Fruit fly (Drosophila melanogaster) whole organism, embryonic: ENCODE results near the gene CG45045.
A peak's percentile ranks its signal among the peaks of the same experiment; 100 is the strongest.

Experiments
- ATbp ChIP-seq: fragments of 200-800 bp; sonication (Bioruptor generic); optimal IDR thresholded peaks from 2 replicates; lab custom pipeline; 2017; ENCODE audit warnings: missing biosample characterization, mild to moderate bottlenecking, missing genetic modification characterization, missing genetic modification reagents
- CG12155 ChIP-seq: fragments of 200-800 bp; sonication (Bioruptor generic); optimal IDR thresholded peaks from 3 replicates; lab custom pipeline; 2016; ENCODE audit warnings: missing biosample characterization, missing genetic modification characterization
- CG13123 ChIP-seq: fragments of 200-800 bp; sonication (Bioruptor generic); optimal IDR thresholded peaks from 2 replicates; lab custom pipeline; 2016; ENCODE audit warnings: missing biosample characterization, missing genetic modification characterization
- CG13894 ChIP-seq: fragments of 200-800 bp; sonication (Bioruptor generic); optimal IDR thresholded peaks from 3 replicates; lab custom pipeline; 2018; ENCODE audit warnings: missing biosample characterization, mild to moderate bottlenecking, missing genetic modification characterization, moderate library complexity
- CG15601 ChIP-seq: fragments of 200-800 bp; sonication (Bioruptor generic); optimal IDR thresholded peaks from 3 replicates; lab custom pipeline; 2019; ENCODE audit warnings: missing biosample characterization, mild to moderate bottlenecking, missing genetic modification characterization, moderate library complexity
- CG1603 ChIP-seq: fragments of 200-800 bp; sonication (Bioruptor generic); optimal IDR thresholded peaks from 2 replicates; lab custom pipeline; 2019; ENCODE audit warnings: missing biosample characterization, mild to moderate bottlenecking, missing genetic modification characterization, moderate library complexity
- CG16779 ChIP-seq: fragments of 200-800 bp; sonication (Bioruptor generic); IDR thresholded peaks from 2 replicates; pipeline ENCODE4 v1.3.6; 2022; ENCODE audit warnings: missing biosample characterization, missing genetic modification characterization
- CG16815 ChIP-seq: fragments of 200-800 bp; sonication (Bioruptor generic); optimal IDR thresholded peaks from 3 replicates; lab custom pipeline; 2017; ENCODE audit warnings: missing biosample characterization, mild to moderate bottlenecking, missing genetic modification characterization
- CG17912 ChIP-seq: fragments of 200-800 bp; sonication (Bioruptor generic); optimal IDR thresholded peaks from 2 replicates; lab custom pipeline; 2018; ENCODE audit warnings: missing biosample characterization, mild to moderate bottlenecking, missing genetic modification characterization
- CG1792 ChIP-seq: fragments of 200-800 bp; sonication (Bioruptor generic); optimal IDR thresholded peaks from 2 replicates; lab custom pipeline; 2016; ENCODE audit warnings: missing biosample characterization, missing genetic modification characterization
- CG18599 ChIP-seq: fragments of 200-800 bp; sonication (Bioruptor generic); optimal IDR thresholded peaks from 3 replicates; lab custom pipeline; 2017; ENCODE audit warnings: missing biosample characterization, missing genetic modification characterization, mild to moderate bottlenecking, moderate library complexity, missing genetic modification reagents
- CG2116 ChIP-seq: fragments of 200-800 bp; sonication (Bioruptor generic); optimal IDR thresholded peaks from 3 replicates; lab custom pipeline; 2018; ENCODE audit warnings: missing biosample characterization, mild to moderate bottlenecking, missing genetic modification characterization
- CG2199 ChIP-seq: fragments of 200-800 bp; sonication (Bioruptor generic); IDR thresholded peaks from 3 replicates; pipeline ENCODE4 v1.3.6; 2022; ENCODE audit warnings: missing biosample characterization, missing genetic modification characterization
- CG30431 ChIP-seq: fragments of 200-800 bp; sonication (Bioruptor generic); optimal IDR thresholded peaks from 2 replicates; lab custom pipeline; 2017; ENCODE audit warnings: missing biosample characterization, missing genetic modification characterization
- CG31365 ChIP-seq: fragments of 200-800 bp; sonication (Bioruptor generic); optimal IDR thresholded peaks from 2 replicates; lab custom pipeline; 2018; ENCODE audit warnings: missing biosample characterization, mild to moderate bottlenecking, missing genetic modification characterization
- CG31388 ChIP-seq: fragments of 200-800 bp; sonication (Bioruptor generic); optimal IDR thresholded peaks from 2 replicates; lab custom pipeline; 2016; ENCODE audit warnings: missing biosample characterization, missing genetic modification characterization
- CG32767 ChIP-seq: fragments of 200-800 bp; sonication (Bioruptor generic); IDR thresholded peaks from 2 replicates; pipeline ENCODE4 v1.3.6; 2022; ENCODE audit warnings: missing biosample characterization, missing genetic modification characterization
- CG4282 ChIP-seq: fragments of 200-800 bp; sonication (Bioruptor generic); optimal IDR thresholded peaks from 2 replicates; lab custom pipeline; 2016; ENCODE audit warnings: missing biosample characterization, missing genetic modification characterization
- CG4730 ChIP-seq: fragments of 200-800 bp; sonication (Bioruptor generic); IDR thresholded peaks from 2 replicates; pipeline ENCODE4 v1.3.6; 2022; ENCODE audit warnings: missing biosample characterization, missing genetic modification characterization
- CG4820 ChIP-seq: fragments of 200-800 bp; sonication (Bioruptor generic); optimal IDR thresholded peaks from 3 replicates; lab custom pipeline; 2016; ENCODE audit warnings: missing biosample characterization, missing genetic modification characterization
- CG6689 ChIP-seq: fragments of 200-800 bp; sonication (Bioruptor generic); IDR thresholded peaks from 2 replicates; pipeline ENCODE4 v1.3.6; 2022; ENCODE audit warnings: missing biosample characterization, missing genetic modification characterization
- CG6791 ChIP-seq: fragments of 200-800 bp; sonication (Bioruptor generic); IDR thresholded peaks from 3 replicates; pipeline ENCODE4 v1.3.6; 2022; ENCODE audit warnings: missing biosample characterization, missing genetic modification characterization; ENCODE audit not compliant: partially characterized antibody
- CTCF ChIP-seq: fragments of 200-800 bp; sonication (Bioruptor generic); optimal IDR thresholded peaks from 2 replicates; lab custom pipeline; 2017; ENCODE audit warnings: missing biosample characterization, mild to moderate bottlenecking, missing genetic modification characterization, moderate library complexity
- Camta ChIP-seq: fragments of 200-800 bp; sonication (Bioruptor generic); optimal IDR thresholded peaks from 2 replicates; lab custom pipeline; 2016; ENCODE audit warnings: missing biosample characterization, missing genetic modification characterization
- CkIIα-i1 ChIP-seq: fragments of 200-800 bp; sonication (Bioruptor generic); IDR thresholded peaks from 2 replicates; pipeline ENCODE4 v1.3.6; 2022; ENCODE audit warnings: missing biosample characterization, missing genetic modification characterization
- D19B ChIP-seq: fragments of 200-800 bp; sonication (Bioruptor generic); optimal IDR thresholded peaks from 2 replicates; lab custom pipeline; 2017; ENCODE audit warnings: missing biosample characterization, mild to moderate bottlenecking, missing genetic modification characterization
- Dll ChIP-seq: fragments of 200-800 bp; sonication (Bioruptor generic); IDR thresholded peaks from 4 replicates; pipeline ENCODE4 v1.3.6; 2022; ENCODE audit warnings: missing biosample characterization, missing genetic modification characterization; ENCODE audit not compliant: partially characterized antibody
- Jarid2 ChIP-seq: fragments of 200-800 bp; sonication (Bioruptor generic); optimal IDR thresholded peaks from 3 replicates; lab custom pipeline; 2017; ENCODE audit warnings: mild to moderate bottlenecking, missing biosample characterization, missing genetic modification reagents, missing genetic modification characterization
- MTF-1 ChIP-seq: fragments of 200-800 bp; sonication (Bioruptor generic); optimal IDR thresholded peaks from 2 replicates; lab custom pipeline; 2018; ENCODE audit warnings: missing biosample characterization, mild to moderate bottlenecking, missing genetic modification characterization, borderline replicate concordance
- Optix ChIP-seq: fragments of 200-800 bp; sonication (Bioruptor generic); IDR thresholded peaks from 3 replicates; pipeline ENCODE4 v1.3.6; 2022; ENCODE audit warnings: missing biosample characterization, missing genetic modification characterization
- Spps ChIP-seq: fragments of 200-800 bp; sonication (Bioruptor generic); optimal IDR thresholded peaks from 2 replicates; lab custom pipeline; 2018; ENCODE audit warnings: missing biosample characterization, mild to moderate bottlenecking, missing genetic modification characterization
- ase ChIP-seq: fragments of 200-800 bp; sonication (Bioruptor generic); IDR thresholded peaks from 3 replicates; pipeline ENCODE4 v1.3.6; 2022; ENCODE audit warnings: missing biosample characterization, missing genetic modification characterization
- cad ChIP-seq: fragments of >200 bp; optimal IDR thresholded peaks from 2 replicates; lab custom pipeline; 2017; ENCODE audit warnings: missing biosample characterization, missing genetic modification characterization
- cg ChIP-seq: fragments of 200-800 bp; sonication (Bioruptor generic); optimal IDR thresholded peaks from 3 replicates; lab custom pipeline; 2019; ENCODE audit warnings: missing biosample characterization, mild to moderate bottlenecking, missing genetic modification characterization, moderate library complexity
- da ChIP-seq: fragments of 200-800 bp; sonication (Bioruptor generic); optimal IDR thresholded peaks from 2 replicates; lab custom pipeline; 2016; ENCODE audit warnings: missing biosample characterization, missing genetic modification characterization
- dimm ChIP-seq: fragments of 200-800 bp; sonication (Bioruptor generic); IDR thresholded peaks from 2 replicates; pipeline ENCODE4 v1.3.6; 2022; ENCODE audit warnings: missing biosample characterization, missing genetic modification characterization
- disco-r ChIP-seq: fragments of 200-800 bp; sonication (Bioruptor generic); optimal IDR thresholded peaks from 2 replicates; lab custom pipeline; 2016; ENCODE audit warnings: missing biosample characterization, missing genetic modification characterization
- dpn ChIP-seq, 2 experiments: fragments of 200-800 bp; sonication (Bioruptor generic); optimal IDR thresholded peaks; 3 replicates each; lab custom pipeline; 2016; ENCODE audit warnings: missing biosample characterization in 2 of 2, missing genetic modification characterization in 2 of 2
- fd96Cb ChIP-seq: fragments of 200-800 bp; sonication (Bioruptor generic); optimal IDR thresholded peaks from 2 replicates; lab custom pipeline; 2018; ENCODE audit warnings: missing biosample characterization, mild to moderate bottlenecking, missing genetic modification characterization, moderate library complexity
- gfzf ChIP-seq: fragments of 200-800 bp; sonication (Bioruptor generic); optimal IDR thresholded peaks from 2 replicates; lab custom pipeline; 2016; ENCODE audit warnings: missing biosample characterization, mild to moderate bottlenecking, missing genetic modification characterization, moderate library complexity
- h ChIP-seq: fragments of >200 bp; optimal IDR thresholded peaks from 2 replicates; lab custom pipeline; 2017
- inv ChIP-seq: fragments of 200-800 bp; sonication (Bioruptor generic); IDR thresholded peaks from 2 replicates; pipeline ENCODE4 v1.3.6; 2022; ENCODE audit warnings: missing biosample characterization, missing genetic modification characterization; ENCODE audit not compliant: partially characterized antibody
- kni ChIP-seq: fragments of 200-800 bp; sonication (Bioruptor generic); optimal IDR thresholded peaks from 3 replicates; lab custom pipeline; 2017; ENCODE audit warnings: mild to moderate bottlenecking, missing biosample characterization, missing genetic modification reagents, missing genetic modification characterization
- luna ChIP-seq: fragments of 200-800 bp; sonication (Bioruptor generic); optimal IDR thresholded peaks from 2 replicates; lab custom pipeline; 2016; ENCODE audit warnings: missing biosample characterization, missing genetic modification characterization
- salm ChIP-seq: fragments of 200-800 bp; sonication (Bioruptor generic); optimal IDR thresholded peaks from 2 replicates; lab custom pipeline; 2018; ENCODE audit warnings: missing biosample characterization, mild to moderate bottlenecking, missing genetic modification characterization
- sens ChIP-seq: fragments of 200-800 bp; sonication (Bioruptor generic); peaks from one replicate; lab custom pipeline; 2016; ENCODE audit warnings: missing biosample characterization, missing genetic modification characterization
- seq ChIP-seq: fragments of 200-800 bp; sonication (Bioruptor generic); IDR thresholded peaks from 2 replicates; pipeline ENCODE4 v1.3.6; 2022; ENCODE audit warnings: missing biosample characterization, missing genetic modification characterization
- sim ChIP-seq: fragments of 200-800 bp; sonication (Bioruptor generic); IDR thresholded peaks from 2 replicates; pipeline ENCODE4 v1.3.6; 2022; ENCODE audit warnings: missing biosample characterization, missing genetic modification characterization
- sima ChIP-seq: fragments of 200-800 bp; sonication (Bioruptor generic); optimal IDR thresholded peaks from 2 replicates; lab custom pipeline; 2016; ENCODE audit warnings: missing biosample characterization, missing genetic modification characterization
- ttk ChIP-seq: fragments of 200-800 bp; sonication (Bioruptor generic); IDR thresholded peaks from 2 replicates; pipeline ENCODE4 v2.1.2; 2022; ENCODE audit warnings: missing biosample characterization, missing genetic modification characterization
- unc-4 ChIP-seq: fragments of 200-800 bp; sonication (Bioruptor generic); IDR thresholded peaks from 2 replicates; pipeline ENCODE4 v1.3.6; 2022; ENCODE audit warnings: missing biosample characterization, missing genetic modification characterization; ENCODE audit not compliant: partially characterized antibody
- unpg ChIP-seq: fragments of 200-800 bp; sonication (Bioruptor generic); optimal IDR thresholded peaks from 3 replicates; lab custom pipeline; 2018; ENCODE audit warnings: missing biosample characterization, mild to moderate bottlenecking, missing genetic modification characterization, moderate library complexity
- wek ChIP-seq: fragments of 200-800 bp; sonication (Bioruptor generic); optimal IDR thresholded peaks from 3 replicates; lab custom pipeline; 2018; ENCODE audit warnings: missing biosample characterization, mild to moderate bottlenecking, missing genetic modification characterization, moderate library complexity

Gene CG45045

DNA sequence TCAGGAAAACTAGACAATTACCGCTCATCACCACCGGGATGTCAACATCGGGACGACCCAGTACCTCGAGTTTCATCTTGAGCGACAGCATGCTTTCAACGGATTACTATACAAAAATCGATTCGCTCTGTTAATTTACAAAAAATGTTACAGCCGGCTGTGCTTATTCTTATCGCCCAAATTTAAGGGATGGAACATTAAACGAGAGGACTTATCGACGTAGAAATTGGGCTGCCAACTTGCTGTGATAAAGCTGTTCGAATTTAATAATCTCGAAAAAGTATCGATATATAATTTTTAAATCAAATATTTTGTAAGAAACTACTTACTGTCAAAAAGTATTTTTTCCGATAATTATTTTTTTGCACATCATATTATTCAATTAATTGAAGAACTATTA is 19.5 kb downstream of the CG45045 start, which contains the start of gene CG31249 (continued):
- TF ChIP-seq ATbp (GFP tag; lab: Kevin White, UChicago) = no peak
- TF ChIP-seq da (GFP tag; lab: Kevin White, UChicago) = no peak
- no peak for TF ChIP-seq CG16779 (GFP tag; lab: Robert Waterston, UW)
- no peak for TF ChIP-seq CG4282
- TF ChIP-seq CG4730 (GFP tag; lab: Robert Waterston, UW) = no peak
- no peak for TF ChIP-seq CkIIα-i1 (GFP tag; lab: Robert Waterston, UW)
- no peak for TF ChIP-seq CG31388 (GFP tag; lab: Kevin White, UChicago)
- no peak for TF ChIP-seq cg (GFP tag; lab: Kevin White, UChicago)
- no peak for TF ChIP-seq salm (tag; lab: Kevin White, UChicago)
- peak; percentile 18 for TF ChIP-seq gfzf
- TF ChIP-seq fd96Cb (tag; lab: Kevin White, UChicago) = no peak
- no peak for TF ChIP-seq disco-r (GFP tag; lab: Kevin White, UChicago)
- no peak for TF ChIP-seq ttk
- no peak for TF ChIP-seq sim (GFP tag; lab: Robert Waterston, UW)
- TF ChIP-seq inv (GFP tag; lab: Robert Waterston, UW) = peak; percentile 34; the same call in 1 of the 2 replicates
- no peak for TF ChIP-seq CG2199 (GFP tag; lab: Robert Waterston, UW)
- no peak for TF ChIP-seq CG13123
- no peak for TF ChIP-seq CG17912 (GFP tag; lab: Kevin White, UChicago)
- TF ChIP-seq unpg (GFP tag; lab: Kevin White, UChicago) = no peak
- TF ChIP-seq cad = no peak
- TF ChIP-seq Camta (GFP tag; lab: Kevin White, UChicago) = no peak
- TF ChIP-seq CG2116 = peak; percentile 43
- TF ChIP-seq sima (GFP tag; lab: Kevin White, UChicago) = no peak
- TF ChIP-seq Dll = peak; percentile 86
- peak in 1 of 2 experiments; percentile 37 for TF ChIP-seq dpn (GFP tag; optimal IDR thresholded peaks at IDR 0.05; lab: Kevin White, UChicago)
- TF ChIP-seq Spps (tag; lab: Kevin White, UChicago) = no peak
- TF ChIP-seq CG30431 (GFP tag; lab: Kevin White, UChicago) = no peak
- no peak for TF ChIP-seq seq (GFP tag; lab: Robert Waterston, UW)
- TF ChIP-seq CG1603 (tag; lab: Kevin White, UChicago) = no peak
- TF ChIP-seq dimm (GFP tag; lab: Robert Waterston, UW) = no peak
- TF ChIP-seq CG13894 = no peak
- TF ChIP-seq MTF-1 = no peak
- TF ChIP-seq wek (GFP tag; lab: Kevin White, UChicago) = no peak
- TF ChIP-seq CTCF (GFP tag; lab: Kevin White, UChicago) = no peak
- no peak for TF ChIP-seq CG16815 (GFP tag; lab: Kevin White, UChicago)
- no peak for TF ChIP-seq CG6689 (GFP tag; lab: Robert Waterston, UW)
- TF ChIP-seq CG12155 (GFP tag; lab: Kevin White, UChicago) = peak; percentile 4
- TF ChIP-seq CG1792 (GFP tag; lab: Kevin White, UChicago) = no peak
- peak; percentile 79 for TF ChIP-seq CG6791 (GFP tag; lab: Robert Waterston, UW)
- TF ChIP-seq Optix (GFP tag; lab: Robert Waterston, UW) = no peak
- TF ChIP-seq CG4820 (GFP tag; lab: Kevin White, UChicago) = no peak
- TF ChIP-seq Jarid2 (GFP tag; lab: Kevin White, UChicago) = no peak
- no peak for TF ChIP-seq CG15601
- TF ChIP-seq kni (GFP tag; lab: Kevin White, UChicago) = no peak
- peak; percentile 43 for TF ChIP-seq sens
- TF ChIP-seq ase (GFP tag; lab: Robert Waterston, UW) = no peak
- TF ChIP-seq luna (GFP tag; lab: Kevin White, UChicago) = no peak
- no peak for TF ChIP-seq CG31365 (tag; lab: Kevin White, UChicago)
- TF ChIP-seq h (lab: Kevin White, UChicago) = no peak
- TF ChIP-seq D19B (GFP tag; lab: Kevin White, UChicago) = no peak
- peak; percentile 84 for TF ChIP-seq unc-4
- no peak for TF ChIP-seq CG18599 (GFP tag; lab: Kevin White, UChicago)
- TF ChIP-seq CG32767 (GFP tag; lab: Robert Waterston, UW) = no peak
